Worm (Caenorhabditis elegans) whole organism, early embryonic: Measurements from ENCODE around the gene let-418.

Experiments
- B0310.2 ChIP-seq: sonication (generic microtip); optimal IDR thresholded peaks from 2 replicates; lab custom pipeline; 2016; ENCODE audit warnings: mild to moderate bottlenecking, missing genetic modification characterization, missing compliant biosample characterization
- F13C5.2 ChIP-seq: sonication (generic microtip); optimal IDR thresholded peaks from 2 replicates; lab custom pipeline; 2017; ENCODE audit warnings: mild to moderate bottlenecking, missing genetic modification characterization, inconsistent platforms, missing compliant biosample characterization
- aly-1 ChIP-seq: sonication (generic microtip); optimal IDR thresholded peaks from 2 replicates; lab custom pipeline; 2016; ENCODE audit warnings: missing genetic modification characterization, missing compliant biosample characterization
- ama-1 ChIP-seq: fragments of 150-350 bp; optimal IDR thresholded peaks from 2 replicates; lab custom pipeline; 2014
- ets-7 ChIP-seq: sonication (generic microtip); optimal IDR thresholded peaks from 2 replicates; lab custom pipeline; 2016; ENCODE audit warnings: missing genotype, missing genetic modification characterization, missing compliant biosample characterization
- hmbx-1 ChIP-seq: sonication (generic microtip); optimal IDR thresholded peaks from 2 replicates; lab custom pipeline; 2016; ENCODE audit warnings: mild to moderate bottlenecking, missing genetic modification characterization, missing compliant biosample characterization
- hnd-1 ChIP-seq: sonication (generic microtip); optimal IDR thresholded peaks from 2 replicates; lab custom pipeline; 2016; ENCODE audit warnings: missing genetic modification characterization, missing compliant biosample characterization
- tbx-11 ChIP-seq: fragments of 200-800 bp; sonication (Bioruptor generic); IDR thresholded peaks from 2 replicates; pipeline ENCODE4 v1.3.6; 2022; ENCODE audit warnings: missing genetic modification characterization, missing compliant biosample characterization
- tra-4 ChIP-seq: sonication (generic microtip); optimal IDR thresholded peaks from 2 replicates; lab custom pipeline; 2017; ENCODE audit warnings: missing genetic modification characterization, missing compliant biosample characterization

- TF ChIP-seq hmbx-1 (tag; lab: Kevin White, UChicago) (no peak), ama-1 (no peak), aly-1 (no peak), ets-7 (tag; lab: Kevin White, UChicago) (no peak), hnd-1 (no peak), tra-4 (tag; lab: Kevin White, UChicago) (no peak), tbx-11 (GFP tag; lab: Robert Waterston, UW) (no peak), B0310.2 (tag; lab: Kevin White, UChicago) (no peak), F13C5.2 (tag; lab: Kevin White, UChicago) (no peak)
Observed at ce11 chrV:5798132-5798531, 28.5 kb upstream of the let-418 start, which contains the start of gene nstp-3.
